Worm (Caenorhabditis elegans): Measurements from ENCODE around the gene str-156.

ce11 chrIV:4937647-4938046 lies 24.5 kb downstream of the str-156 start, which contains the start of gene fbxa-86:
- TF ChIP-seq elt-3 (tag; optimal IDR thresholded peaks at IDR 0.05) (no peak), aly-2 (tag; optimal IDR thresholded peaks at IDR 0.05) (no peak), pha-4 (tag; optimal IDR thresholded peaks at IDR 0.05) (no peak), nhr-237 (tag; optimal IDR thresholded peaks at IDR 0.05) (no peak), tbx-2 (tag; optimal IDR thresholded peaks at IDR 0.05) (no peak), nhr-12 (tag; optimal IDR thresholded peaks at IDR 0.05) (no peak), lin-15B (tag; optimal IDR thresholded peaks at IDR 0.05) (no peak)

Data from whole organism, L3 larva.